Worm (Caenorhabditis elegans): ENCODE data around the gene mrpl-10.

- TF ChIP-seq lin-39 (tag; optimal IDR thresholded peaks at IDR 0.05) (no peak), pqm-1 (tag; optimal IDR thresholded peaks at IDR 0.05) (no peak), ceh-20 (GFP tag; IDR thresholded peaks at IDR 0.05) (no peak), nhr-237 (tag; optimal IDR thresholded peaks at IDR 0.05) (no peak), skn-1 (tag; optimal IDR thresholded peaks at IDR 0.05) (no peak), nhr-11 (tag; optimal IDR thresholded peaks at IDR 0.05) (no peak), fkh-10 (GFP tag; optimal IDR thresholded peaks at IDR 0.05) (no peak), unc-130 (GFP tag; optimal IDR thresholded peaks at IDR 0.05) (no peak), ama-1 (optimal IDR thresholded peaks at IDR 0.05) (no peak), ztf-11 (tag; optimal IDR thresholded peaks at IDR 0.05) (no peak), nhr-28 (tag; optimal IDR thresholded peaks at IDR 0.05) (peak; percentile 65)
Measured at ce11 chrII:8263562-8263961, 14.8 kb downstream of the mrpl-10 start.
